Worm (Caenorhabditis elegans): Measurements from ENCODE around the gene tag-290.

tag-290 gene

DNA sequence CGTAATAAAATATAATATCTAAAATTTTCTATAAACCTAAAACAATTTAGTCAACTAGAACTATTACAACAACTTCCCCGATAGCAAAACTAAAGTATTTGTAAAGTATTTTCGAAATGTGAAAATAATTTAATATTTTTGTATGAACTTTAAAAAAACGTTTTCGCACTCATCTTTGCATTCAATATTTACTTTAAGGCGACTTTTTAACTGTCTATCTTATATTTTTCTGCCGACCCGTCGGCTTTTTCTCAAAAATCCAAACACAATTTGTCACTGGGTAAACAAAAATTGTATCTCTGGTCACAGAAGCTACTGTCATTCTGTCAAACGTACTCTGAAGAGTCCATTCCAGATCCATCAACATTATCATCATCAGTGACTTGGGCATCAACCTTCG is 7.9 kb upstream of the tag-290 start:
- TF ChIP-seq him-1 (tag; optimal IDR thresholded peaks at IDR 0.05) (no peak), W03F9.2 (tag; optimal IDR thresholded peaks at IDR 0.05) (no peak), dao-5 (tag; optimal IDR thresholded peaks at IDR 0.05) (no peak)

DNA sequence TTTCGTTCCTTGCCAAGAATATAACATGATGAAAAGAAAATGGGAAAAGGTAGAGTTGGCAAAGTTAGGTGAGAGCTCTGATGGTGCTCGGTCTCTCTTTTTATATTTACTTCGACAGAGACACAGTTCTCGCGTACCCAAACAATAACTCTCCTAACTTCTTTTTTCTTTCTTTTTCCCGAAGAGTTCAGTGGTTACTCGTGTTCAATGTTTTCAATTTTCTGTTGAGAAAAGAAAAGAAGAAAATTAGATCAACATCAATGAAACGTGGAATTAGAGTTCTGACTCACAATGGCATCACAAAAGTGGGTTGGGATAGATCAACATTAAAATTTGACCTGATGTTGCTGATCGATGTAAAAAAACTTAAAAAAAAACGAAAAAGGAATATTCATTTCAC is 6.7 kb upstream of the tag-290 start, which contains the start of gene idpp-16:
idpp-16 (minus strand) TSS at position 101 of the 400 bp plus-strand sequence.
- no peak for TF ChIP-seq W03F9.2 (tag; optimal IDR thresholded peaks at IDR 0.05)
- TF ChIP-seq him-1 (tag; optimal IDR thresholded peaks at IDR 0.05) = no peak
- TF ChIP-seq dao-5 (tag; optimal IDR thresholded peaks at IDR 0.05) = no peak

- TF ChIP-seq him-1 (tag; optimal IDR thresholded peaks at IDR 0.05) = no peak
- TF ChIP-seq W03F9.2 (tag; optimal IDR thresholded peaks at IDR 0.05) = no peak
- no peak for TF ChIP-seq dao-5 (tag; optimal IDR thresholded peaks at IDR 0.05)
Measured at ce11 chrV:11610049-11610448, 3.1 kb upstream of the tag-290 start, which contains the start of gene piit-1. piit-1 (minus strand) TSS chrV:11610149.

DNA sequence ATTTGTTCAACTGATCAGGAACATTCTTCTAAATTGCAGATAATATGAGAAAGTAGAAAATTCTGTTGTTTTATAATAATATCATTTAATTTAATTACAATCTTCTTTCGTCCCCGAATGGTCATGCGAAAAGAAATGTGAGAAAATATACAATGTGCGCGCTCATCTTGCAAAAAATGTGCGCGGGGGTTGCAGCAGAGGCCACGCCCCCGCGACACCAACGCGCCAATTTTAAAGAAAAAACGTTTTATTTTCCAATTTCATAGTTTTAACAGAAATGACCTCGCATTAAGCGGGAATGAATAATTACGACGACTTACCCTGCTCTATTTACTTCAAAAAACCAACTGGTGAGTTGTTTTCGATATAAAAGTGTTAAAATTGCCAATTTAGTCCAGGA is 2.6 kb upstream of the tag-290 start, which contains the start of gene sas-5:
sas-5 (plus strand) TSS at position 257 of the 400 bp plus-strand sequence.
- TF ChIP-seq W03F9.2 (tag; optimal IDR thresholded peaks at IDR 0.05) (peak; percentile 34), him-1 (tag; optimal IDR thresholded peaks at IDR 0.05) (no peak)

DNA sequence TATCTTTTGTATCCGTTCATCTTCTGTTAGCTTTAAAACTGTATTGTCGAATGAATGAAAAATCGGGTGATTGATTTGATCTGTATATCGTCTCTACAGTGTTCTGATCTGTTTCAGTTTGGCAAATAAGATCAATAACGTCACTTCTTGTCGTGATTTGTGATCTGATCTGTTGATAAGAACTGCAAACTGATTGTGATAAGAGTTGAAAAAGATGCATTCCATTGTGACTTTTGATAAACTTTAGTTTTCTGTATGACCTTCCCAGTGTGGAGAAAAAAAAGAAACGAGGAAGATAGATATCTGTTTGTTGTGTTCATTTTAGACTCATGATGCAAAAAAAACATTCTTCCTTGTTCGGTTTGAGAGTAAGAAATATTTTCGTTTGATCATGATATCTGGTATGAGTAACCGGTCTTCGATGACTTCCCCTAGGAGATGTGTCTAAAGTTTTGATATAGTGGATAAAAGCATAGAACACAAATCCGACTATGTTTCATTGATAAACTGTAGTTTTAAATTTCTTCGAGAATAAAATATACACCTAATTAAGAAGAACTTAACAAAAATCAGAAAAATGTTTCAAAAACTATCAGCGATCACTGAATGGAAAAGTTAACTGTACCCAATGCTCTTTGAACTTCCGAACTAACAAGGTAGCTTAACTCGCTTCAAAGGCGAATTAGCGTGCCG is 1.8 kb downstream of the tag-290 start:
- TF ChIP-seq W03F9.2 (tag; optimal IDR thresholded peaks at IDR 0.05) = no peak

ce11 chrV:11615948-11616681 is 3.0 kb downstream of the tag-290 start, which contains the start of gene nlp-24:
nlp-24 (plus strand) TSS chrV:11616376.
- no peak for TF ChIP-seq dao-5 (tag; optimal IDR thresholded peaks at IDR 0.05)
- TF ChIP-seq W03F9.2 (tag; optimal IDR thresholded peaks at IDR 0.05) = no peak
- no peak for TF ChIP-seq him-1 (tag; optimal IDR thresholded peaks at IDR 0.05)

DNA sequence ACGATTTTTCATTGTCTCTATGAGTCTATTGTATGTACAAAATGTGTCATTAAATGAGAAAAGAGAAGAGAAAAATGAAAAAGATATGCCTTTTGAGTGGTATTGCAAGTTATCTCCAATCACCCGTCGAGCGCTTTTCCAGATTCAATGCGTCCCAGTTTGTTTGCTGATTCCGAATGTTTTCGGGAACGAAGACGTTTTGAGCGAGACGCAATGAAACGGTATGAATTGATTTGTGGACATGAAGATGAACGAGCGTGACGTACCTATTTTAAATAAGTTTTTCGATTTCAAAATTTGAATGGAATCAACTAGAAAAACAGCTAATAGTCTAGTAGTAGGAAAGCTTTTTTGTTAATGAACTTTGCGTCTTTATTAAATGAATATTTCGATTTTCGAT is 3.7 kb downstream of the tag-290 start:
- no peak for TF ChIP-seq him-1 (tag; optimal IDR thresholded peaks at IDR 0.05)
- no peak for TF ChIP-seq dao-5 (tag; optimal IDR thresholded peaks at IDR 0.05)
- TF ChIP-seq W03F9.2 (tag; optimal IDR thresholded peaks at IDR 0.05) = no peak

- TF ChIP-seq dao-5 (tag; optimal IDR thresholded peaks at IDR 0.05) = no peak
- TF ChIP-seq him-1 (tag; optimal IDR thresholded peaks at IDR 0.05) = no peak
- TF ChIP-seq W03F9.2 (tag; optimal IDR thresholded peaks at IDR 0.05) = no peak
Measured at ce11 chrV:11618173-11618572, 5.1 kb downstream of the tag-290 start, which contains the start of gene glb-15. glb-15 (minus strand) TSS chrV:11618273.

- TF ChIP-seq dao-5 (tag; optimal IDR thresholded peaks at IDR 0.05) (no peak), W03F9.2 (tag; optimal IDR thresholded peaks at IDR 0.05) (no peak), him-1 (tag; optimal IDR thresholded peaks at IDR 0.05) (no peak)
Measured at ce11 chrV:11620081-11620480, 7.0 kb downstream of the tag-290 start.

- no peak for TF ChIP-seq him-1 (tag; optimal IDR thresholded peaks at IDR 0.05)
- TF ChIP-seq W03F9.2 (tag; optimal IDR thresholded peaks at IDR 0.05) = no peak
- no peak for TF ChIP-seq dao-5 (tag; optimal IDR thresholded peaks at IDR 0.05)
Measured at ce11 chrV:11621276-11621675, 8.2 kb downstream of the tag-290 start.

- TF ChIP-seq dao-5 (tag; optimal IDR thresholded peaks at IDR 0.05) (no peak), W03F9.2 (tag; optimal IDR thresholded peaks at IDR 0.05) (no peak), him-1 (tag; optimal IDR thresholded peaks at IDR 0.05) (no peak)
Measured at ce11 chrV:11624954-11625353, 11.8 kb downstream of the tag-290 start.

- no peak for TF ChIP-seq dao-5 (tag; optimal IDR thresholded peaks at IDR 0.05)
- no peak for TF ChIP-seq W03F9.2 (tag; optimal IDR thresholded peaks at IDR 0.05)
- no peak for TF ChIP-seq him-1 (tag; optimal IDR thresholded peaks at IDR 0.05)
Measured at ce11 chrV:11627837-11628236, 14.7 kb downstream of the tag-290 start.

DNA sequence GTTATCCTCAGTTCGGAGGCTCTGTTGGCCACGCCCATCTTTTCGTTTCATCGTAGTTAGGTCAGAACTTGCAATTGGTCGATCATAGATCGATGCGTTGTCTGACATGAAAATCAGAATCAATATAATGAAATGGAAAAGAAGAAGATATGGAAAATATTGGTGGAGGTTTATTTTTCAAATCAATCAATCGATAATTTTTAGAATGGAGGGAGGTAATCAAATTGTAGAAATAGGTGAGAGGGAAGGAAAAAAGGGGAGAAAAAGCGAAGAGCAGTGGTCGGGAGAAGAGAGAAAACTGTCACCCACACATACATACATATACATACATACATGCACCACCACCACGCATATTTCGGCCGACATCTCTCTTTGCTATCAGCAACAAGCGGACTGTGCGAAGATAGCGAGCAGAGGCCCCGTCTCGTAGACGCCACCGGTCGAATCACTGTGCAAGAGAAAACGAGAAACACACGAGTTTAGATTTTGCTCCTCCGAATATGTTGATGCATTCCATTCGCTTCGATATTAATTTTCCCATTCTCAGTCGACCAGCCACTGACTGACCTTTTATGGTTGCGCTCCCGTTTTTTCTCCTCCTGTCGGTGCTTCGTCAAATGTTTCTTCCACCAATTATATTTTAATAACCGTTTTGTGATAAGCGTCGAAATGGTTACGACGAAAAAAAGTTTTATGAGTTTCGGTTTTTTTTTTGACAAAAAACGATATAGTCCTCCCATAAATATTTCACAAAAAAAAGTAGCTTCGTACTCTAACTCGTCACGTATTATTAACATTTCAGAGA is 16.3 kb downstream of the tag-290 start, which contains the start of gene F35B12.10:
F35B12.10 (minus strand) TSS at position 51 of the 805 bp plus-strand sequence.
- TF ChIP-seq him-1 (tag; optimal IDR thresholded peaks at IDR 0.05) = no peak
- no peak for TF ChIP-seq W03F9.2 (tag; optimal IDR thresholded peaks at IDR 0.05)
- no peak for TF ChIP-seq dao-5 (tag; optimal IDR thresholded peaks at IDR 0.05)

All from whole organism, L4/young adult.